Worm (Caenorhabditis elegans) whole organism, midembryonic: ENCODE measurements around the gene F35C5.1.

Source experiments
- T22C8.4 ChIP-seq: fragments of 200-800 bp; sonication (Bioruptor generic); IDR thresholded peaks from 2 replicates; pipeline ENCODE4 v1.3.6; 2022; ENCODE audit warnings: missing genetic modification characterization, missing compliant biosample characterization
- ztf-23 ChIP-seq: fragments of 200-800 bp; sonication (Bioruptor generic); IDR thresholded peaks from 2 replicates; pipeline ENCODE4 v1.3.6; 2022; ENCODE audit warnings: missing genetic modification reagents, missing genetic modification characterization, missing compliant biosample characterization

DNA sequence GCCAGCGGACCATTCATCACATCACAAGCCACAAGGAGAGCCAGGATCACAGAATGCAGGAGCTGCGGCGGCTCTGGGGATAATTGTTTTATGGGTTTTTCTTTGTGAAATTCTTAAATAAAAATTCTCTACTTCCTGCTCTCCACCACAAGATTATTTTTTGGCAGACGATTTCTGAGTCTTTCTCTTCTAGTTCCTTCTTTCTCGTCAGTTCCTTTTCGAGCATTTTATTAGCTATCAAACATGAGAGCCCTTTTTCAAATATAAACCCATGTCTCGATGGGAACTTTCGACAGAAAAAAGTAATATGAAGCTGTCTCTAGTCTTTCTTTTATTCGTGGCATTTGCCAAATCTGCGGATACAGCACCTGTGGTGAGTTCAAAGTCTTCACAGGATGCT lies 7.9 kb downstream of the F35C5.1 start, which contains the start of gene F35C5.3:
- TF ChIP-seq ztf-23 (no peak), T22C8.4 (GFP tag; lab: Robert Waterston, UW) (no peak)
